Worm (Caenorhabditis elegans) whole organism, midembryonic: ENCODE results near the gene F35G12.12.

Experiments used
- T22C8.4 ChIP-seq: fragments of 200-800 bp; sonication (Bioruptor generic); IDR thresholded peaks from 2 replicates; pipeline ENCODE4 v1.3.6; 2022; ENCODE audit warnings: missing genetic modification characterization, missing compliant biosample characterization
- cog-1 ChIP-seq: sonication (generic microtip); optimal IDR thresholded peaks from 2 replicates; lab custom pipeline; 2016; ENCODE audit warnings: missing genetic modification characterization, missing compliant biosample characterization
- flt-1 ChIP-seq: fragments of 200-800 bp; sonication (Bioruptor generic); IDR thresholded peaks from 2 replicates; pipeline ENCODE4 v1.3.6; 2022; ENCODE audit warnings: missing genetic modification characterization, missing compliant biosample characterization
- klf-2 ChIP-seq: fragments of 200-800 bp; sonication (Bioruptor generic); conservative IDR thresholded peaks from 2 replicates; pipeline ENCODE4 v1.3.6; 2022; ENCODE audit warnings: missing genetic modification reagents, missing genetic modification characterization, missing compliant biosample characterization
- med-1 ChIP-seq: sonication (generic microtip); optimal IDR thresholded peaks from 2 replicates; lab custom pipeline; 2017; ENCODE audit warnings: missing genetic modification characterization, mild to moderate bottlenecking, missing compliant biosample characterization, antibody characterized with exemption, missing genetic modification reagents; ENCODE audit not compliant: insufficient read depth
- ref-1 ChIP-seq: fragments of 200-800 bp; sonication (Bioruptor generic); conservative IDR thresholded peaks from 2 replicates; pipeline ENCODE4 v1.3.6; 2022; ENCODE audit warnings: missing genetic modification reagents, missing genetic modification characterization, missing compliant biosample characterization
- ztf-29 ChIP-seq: fragments of 200-800 bp; sonication (Bioruptor generic); IDR thresholded peaks from 2 replicates; pipeline ENCODE4 v1.3.6; 2022; ENCODE audit warnings: missing genetic modification reagents, missing genetic modification characterization, missing compliant biosample characterization

DNA sequence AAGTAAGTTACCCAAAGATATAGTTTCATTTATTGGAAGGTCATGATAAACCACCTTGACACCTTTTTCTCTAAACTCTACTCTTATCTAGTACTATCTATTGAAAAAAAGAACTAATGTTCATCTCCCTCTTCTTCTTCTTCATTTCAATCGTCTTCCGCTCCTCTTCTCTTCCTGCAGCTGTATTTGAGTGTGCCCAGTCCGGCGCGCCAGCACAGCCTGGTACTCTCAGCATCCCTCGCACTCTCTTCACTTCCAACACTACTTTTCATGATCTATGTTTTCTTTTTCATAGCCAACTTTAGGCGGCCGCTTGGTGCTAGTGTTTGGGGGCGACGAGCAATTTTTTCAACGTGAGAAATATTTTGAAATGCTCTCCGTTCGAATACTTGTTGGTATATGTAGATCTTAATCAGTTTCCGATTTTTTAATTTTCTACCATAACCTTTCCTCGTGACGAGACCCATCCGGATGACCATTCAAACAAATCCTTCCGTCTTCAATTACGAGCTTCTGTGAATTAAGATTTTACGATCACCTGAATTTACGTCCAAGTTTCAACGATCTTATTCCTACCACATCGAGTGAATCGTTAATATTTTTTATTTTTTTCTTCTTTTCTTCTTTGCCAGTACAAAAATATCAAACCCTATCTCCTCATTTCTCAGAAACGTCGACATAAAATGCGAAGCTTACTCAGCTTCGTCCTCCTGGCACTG lies 19.4 kb upstream of the F35G12.12 start, which contains the start of gene pan-1:
- no peak for TF ChIP-seq T22C8.4 (GFP tag; lab: Robert Waterston, UW)
- TF ChIP-seq cog-1 (tag; lab: Kevin White, UChicago) = no peak
- TF ChIP-seq flt-1 (GFP tag; lab: Robert Waterston, UW) = no peak
- TF ChIP-seq ref-1 (GFP tag; lab: Robert Waterston, UW) = no peak
- TF ChIP-seq ztf-29 (GFP tag; lab: Robert Waterston, UW) = no peak
- TF ChIP-seq med-1 (GFP tag; lab: Kevin White, UChicago) = no peak
- TF ChIP-seq klf-2 (GFP tag; lab: Robert Waterston, UW) = no peak
